Worm (Caenorhabditis elegans) whole organism, L2 larva: Measurements from ENCODE around the gene srh-79.

Experiments used
- C34F6.9 ChIP-seq: fragments of 150-350 bp; optimal IDR thresholded peaks from 2 replicates; lab custom pipeline; 2014; ENCODE audit warnings: missing biosample characterization, missing genetic modification characterization
- R02D3.7 ChIP-seq: fragments of 150-350 bp; optimal IDR thresholded peaks from 2 replicates; lab custom pipeline; 2014; ENCODE audit warnings: missing biosample characterization, missing genetic modification characterization
- ZK546.5 ChIP-seq: sonication (generic microtip); optimal IDR thresholded peaks from 2 replicates; lab custom pipeline; 2017; ENCODE audit warnings: missing biosample characterization, missing genetic modification characterization
- alr-1 ChIP-seq: fragments of 150-350 bp; optimal IDR thresholded peaks from 2 replicates; lab custom pipeline; 2014; ENCODE audit warnings: missing biosample characterization, missing genetic modification characterization
- ama-1 ChIP-seq: fragments of 150-350 bp; optimal IDR thresholded peaks from 2 replicates; lab custom pipeline; 2018; ENCODE audit warnings: inconsistent platforms
- blmp-1 ChIP-seq: sonication (generic microtip); optimal IDR thresholded peaks from 2 replicates; lab custom pipeline; 2017; ENCODE audit warnings: missing genetic modification characterization, mild to moderate bottlenecking, missing compliant biosample characterization, antibody characterized with exemption, moderate library complexity; ENCODE audit not compliant: insufficient read depth
- ceh-82 ChIP-seq: fragments of 150-350 bp; optimal IDR thresholded peaks from 2 replicates; lab custom pipeline; 2014; ENCODE audit warnings: missing biosample characterization, missing genetic modification characterization
- dmd-4 ChIP-seq: sonication (generic microtip); optimal IDR thresholded peaks from 2 replicates; lab custom pipeline; 2017; ENCODE audit warnings: missing biosample characterization, missing genetic modification characterization
- elt-3 ChIP-seq: sonication (generic microtip); optimal IDR thresholded peaks from 2 replicates; lab custom pipeline; 2017; ENCODE audit warnings: missing biosample characterization, missing genetic modification characterization
- gmeb-1 ChIP-seq: fragments of 150-350 bp; optimal IDR thresholded peaks from 2 replicates; lab custom pipeline; 2014; ENCODE audit warnings: missing biosample characterization, missing genetic modification characterization
- lin-11 ChIP-seq: fragments of 150-350 bp; sonication (generic microtip); optimal IDR thresholded peaks from 2 replicates; lab custom pipeline; 2014; ENCODE audit warnings: missing biosample characterization, missing genetic modification characterization, inconsistent platforms, mixed read lengths
- lin-13 ChIP-seq: fragments of 150-350 bp; optimal IDR thresholded peaks from 2 replicates; lab custom pipeline; 2014; ENCODE audit warnings: missing biosample characterization, missing genetic modification reagents, missing genetic modification characterization
- lin-39 ChIP-seq: fragments of 150-350 bp; optimal IDR thresholded peaks from 2 replicates; lab custom pipeline; 2014; ENCODE audit warnings: missing biosample characterization, missing genetic modification reagents, missing genetic modification characterization
- lsy-2 ChIP-seq, 2 experiments: fragments of 150-350 bp in 1 of 2; sonication (generic microtip) in 1 of 2; optimal IDR thresholded peaks; 2 replicates each; lab custom pipeline; 2014 to 2017; ENCODE audit warnings: missing biosample characterization in 2 of 2, missing genetic modification characterization in 2 of 2
- mab-5 ChIP-seq: fragments of 150-350 bp; optimal IDR thresholded peaks from 2 replicates; lab custom pipeline; 2014; ENCODE audit warnings: missing biosample characterization, missing genetic modification characterization
- mbf-1 ChIP-seq: sonication (generic microtip); optimal IDR thresholded peaks from 2 replicates; lab custom pipeline; 2017; ENCODE audit warnings: missing biosample characterization, missing genetic modification characterization
- mdl-1 ChIP-seq, 2 experiments: fragments of 150-350 bp in 1 of 2; sonication (generic microtip) in 1 of 2; optimal IDR thresholded peaks; 2 replicates each; lab custom pipeline; 2017; ENCODE audit warnings: missing biosample characterization in 2 of 2, missing genetic modification characterization in 2 of 2
- nhr-10 ChIP-seq: sonication (generic microtip); optimal IDR thresholded peaks from 2 replicates; lab custom pipeline; 2017; ENCODE audit warnings: missing biosample characterization, missing genetic modification characterization
- nhr-11 ChIP-seq: fragments of 150-350 bp; optimal IDR thresholded peaks from 2 replicates; lab custom pipeline; 2014; ENCODE audit warnings: missing biosample characterization, missing genetic modification characterization
- nhr-12 ChIP-seq: fragments of 150-350 bp; optimal IDR thresholded peaks from 2 replicates; lab custom pipeline; 2014; ENCODE audit warnings: missing biosample characterization, missing genetic modification characterization
- nhr-23 ChIP-seq: fragments of 150-350 bp; optimal IDR thresholded peaks from 2 replicates; lab custom pipeline; 2014; ENCODE audit warnings: missing biosample characterization, missing genetic modification reagents, missing genetic modification characterization
- nhr-237 ChIP-seq: fragments of 150-350 bp; optimal IDR thresholded peaks from 2 replicates; lab custom pipeline; 2014; ENCODE audit warnings: missing biosample characterization, missing genetic modification characterization
- nhr-25 ChIP-seq: fragments of 150-350 bp; sonication (generic microtip); optimal IDR thresholded peaks from 3 replicates; lab custom pipeline; 2014; ENCODE audit warnings: missing biosample characterization, missing genetic modification characterization
- nhr-6 ChIP-seq: fragments of 150-350 bp; optimal IDR thresholded peaks from 2 replicates; lab custom pipeline; 2014; ENCODE audit warnings: missing biosample characterization, missing genetic modification characterization
- peb-1 ChIP-seq: fragments of 150-350 bp; optimal IDR thresholded peaks from 2 replicates; lab custom pipeline; 2014; ENCODE audit warnings: missing biosample characterization, missing genetic modification characterization
- sem-4 ChIP-seq: fragments of 150-350 bp; optimal IDR thresholded peaks from 2 replicates; lab custom pipeline; 2014; ENCODE audit warnings: missing biosample characterization, missing genetic modification reagents, missing genetic modification characterization
- skn-1 ChIP-seq: sonication (generic microtip); optimal IDR thresholded peaks from 2 replicates; lab custom pipeline; 2017; ENCODE audit warnings: missing biosample characterization, missing genetic modification characterization
- sma-3 ChIP-seq: sonication (generic microtip); optimal IDR thresholded peaks from 2 replicates; lab custom pipeline; 2016; ENCODE audit warnings: missing genetic modification reagents, missing genetic modification characterization, missing compliant biosample characterization
- sma-9 ChIP-seq, 2 experiments: fragments of 150-350 bp in 1 of 2; sonication (generic microtip) in 1 of 2; optimal IDR thresholded peaks; 2 replicates each; lab custom pipeline; 2014 to 2016; ENCODE audit warnings: missing genetic modification characterization in 2 of 2, mild to moderate bottlenecking in 1 of 2, missing biosample characterization in 1 of 2, missing compliant biosample characterization in 1 of 2, missing genetic modification reagents in 1 of 2, moderate library complexity in 1 of 2
- unc-39 ChIP-seq: fragments of 150-350 bp; optimal IDR thresholded peaks from 2 replicates; lab custom pipeline; 2014; ENCODE audit warnings: missing biosample characterization, missing genetic modification characterization
- unc-55 ChIP-seq: fragments of 150-350 bp; sonication (generic microtip); optimal IDR thresholded peaks from 3 replicates; lab custom pipeline; 2014; ENCODE audit warnings: missing biosample characterization, missing genetic modification reagents, missing genetic modification characterization
- unc-62 ChIP-seq: fragments of 150-350 bp; optimal IDR thresholded peaks from 2 replicates; lab custom pipeline; 2014; ENCODE audit warnings: missing biosample characterization, missing genetic modification reagents, missing genetic modification characterization
- ztf-1 ChIP-seq: fragments of 200-800 bp; sonication (Bioruptor generic); conservative IDR thresholded peaks from 2 replicates; pipeline ENCODE4 v1.3.6; 2022; ENCODE audit warnings: missing genetic modification characterization, missing compliant biosample characterization
- ztf-11 ChIP-seq: sonication (generic microtip); optimal IDR thresholded peaks from 2 replicates; lab custom pipeline; 2017; ENCODE audit warnings: missing biosample characterization, missing genetic modification characterization
- ztf-4 ChIP-seq: fragments of 150-350 bp; optimal IDR thresholded peaks from 2 replicates; lab custom pipeline; 2014; ENCODE audit warnings: missing biosample characterization, missing genetic modification characterization

Gene srh-79

ce11 chrV:7528816-7529215 is 31.3 kb downstream of the srh-79 start, which contains the start of gene C54F6.5:
C54F6.5 (plus strand) TSS chrV:7529116.
- no peak for TF ChIP-seq nhr-11 (tag; lab: Kevin White, UChicago)
- TF ChIP-seq blmp-1 (tag; lab: Kevin White, UChicago), result no peak
- no peak for TF ChIP-seq unc-62
- TF ChIP-seq mdl-1 (tag; optimal IDR thresholded peaks at IDR 0.05; lab: Kevin White, UChicago), result no peak
- no peak for TF ChIP-seq mab-5 (tag; lab: Kevin White, UChicago)
- no peak for TF ChIP-seq gmeb-1 (tag; lab: Kevin White, UChicago)
- no peak for TF ChIP-seq ZK546.5 (tag; lab: Kevin White, UChicago)
- no peak for TF ChIP-seq lsy-2 (tag; optimal IDR thresholded peaks at IDR 0.05; lab: Kevin White, UChicago)
- no peak for TF ChIP-seq nhr-6
- no peak for TF ChIP-seq sma-9 (GFP tag; optimal IDR thresholded peaks at IDR 0.05; lab: Kevin White, UChicago)
- TF ChIP-seq sma-9 (tag; optimal IDR thresholded peaks at IDR 0.05; lab: Kevin White, UChicago), result no peak
- TF ChIP-seq, all 48 proteins: peak for 0

ce11 chrV:7529840-7530239 is 32.3 kb downstream of the srh-79 start, which contains the start of gene swt-2:
swt-2 (plus strand) TSS chrV:7530140.
- no peak for TF ChIP-seq R02D3.7 (tag; lab: Kevin White, UChicago)
- TF ChIP-seq sma-3 (GFP tag; lab: Kevin White, UChicago), result no peak
- TF ChIP-seq dmd-4 (tag; lab: Kevin White, UChicago), result no peak
- no peak for TF ChIP-seq nhr-12 (tag; lab: Kevin White, UChicago)
- no peak for TF ChIP-seq lin-11 (tag; lab: Kevin White, UChicago)
- no peak for TF ChIP-seq elt-3 (tag; lab: Kevin White, UChicago)
- no peak for TF ChIP-seq unc-55
- no peak for TF ChIP-seq lin-13 (GFP tag; lab: Kevin White, UChicago)
- no peak for TF ChIP-seq skn-1 (tag; lab: Kevin White, UChicago)
- TF ChIP-seq nhr-10 (tag; lab: Kevin White, UChicago), result no peak
- TF ChIP-seq C34F6.9 (tag; lab: Kevin White, UChicago), result no peak
- no peak for TF ChIP-seq ama-1
- no peak for TF ChIP-seq nhr-25 (tag; lab: Kevin White, UChicago)
- no peak for TF ChIP-seq sma-9 (GFP tag; optimal IDR thresholded peaks at IDR 0.05; lab: Kevin White, UChicago)
- no peak for TF ChIP-seq sma-9 (tag; optimal IDR thresholded peaks at IDR 0.05; lab: Kevin White, UChicago)
- TF ChIP-seq nhr-23, result no peak
- no peak for TF ChIP-seq alr-1 (tag; lab: Kevin White, UChicago)

- TF ChIP-seq ztf-1 (GFP tag; lab: Robert Waterston, UW), result no peak
- no peak for TF ChIP-seq unc-39 (tag; lab: Kevin White, UChicago)
- TF ChIP-seq ZK546.5 (tag; lab: Kevin White, UChicago), result no peak
- TF ChIP-seq skn-1 (tag; lab: Kevin White, UChicago), result no peak
- TF ChIP-seq blmp-1 (tag; lab: Kevin White, UChicago), result no peak
- TF ChIP-seq ztf-4, result no peak
- TF ChIP-seq, all 48 proteins: peak for 0
Observed at ce11 chrV:7532947-7533346, 35.4 kb downstream of the srh-79 start, which contains the start of gene C54F6.3. C54F6.3 (plus strand) TSS chrV:7533247.

ce11 chrV:7538018-7538417 is 40.5 kb downstream of the srh-79 start, which contains the start of gene C54F6.12:
C54F6.12 (minus strand) TSS chrV:7538118.
- no peak for TF ChIP-seq ceh-82 (tag; lab: Kevin White, UChicago)
- no peak for TF ChIP-seq alr-1 (tag; lab: Kevin White, UChicago)
- TF ChIP-seq nhr-237, result no peak
- TF ChIP-seq lin-11 (tag; lab: Kevin White, UChicago), result no peak
- no peak for TF ChIP-seq ztf-11
- no peak for TF ChIP-seq peb-1 (tag; lab: Kevin White, UChicago)
- TF ChIP-seq lin-39 (tag; lab: Kevin White, UChicago), result no peak
- TF ChIP-seq unc-55, result no peak
- TF ChIP-seq mbf-1, result no peak
- TF ChIP-seq mdl-1 (tag; optimal IDR thresholded peaks at IDR 0.05; lab: Kevin White, UChicago), result no peak
- no peak for TF ChIP-seq sem-4
- TF ChIP-seq ztf-4, result no peak
- no peak for TF ChIP-seq nhr-10 (tag; lab: Kevin White, UChicago)
- no peak for TF ChIP-seq ZK546.5 (tag; lab: Kevin White, UChicago)
- no peak for TF ChIP-seq sma-3 (GFP tag; lab: Kevin White, UChicago)
- no peak for TF ChIP-seq R02D3.7 (tag; lab: Kevin White, UChicago)
- no peak for TF ChIP-seq C34F6.9 (tag; lab: Kevin White, UChicago)
